Fruit fly (Drosophila melanogaster) whole organism, wandering third instar larva: ENCODE data around the gene UBL3.

Experiments used
- GATAd ChIP-seq: sonication (Bioruptor generic); optimal IDR thresholded peaks from 2 replicates; lab custom pipeline; 2016; ENCODE audit warnings: missing biosample characterization, missing genetic modification characterization
- Hr83 ChIP-seq: fragments of 200-300 bp; sonication (Bioruptor generic); optimal IDR thresholded peaks from 2 replicates; lab custom pipeline; 2016; ENCODE audit warnings: missing biosample characterization, mild to moderate bottlenecking, missing genetic modification characterization, moderate library complexity; ENCODE audit not compliant: poor library complexity, severe bottlenecking
- Myc ChIP-seq: fragments of >200 bp; optimal IDR thresholded peaks from 2 replicates; lab custom pipeline; 2017
- brk ChIP-seq: fragments of 200-800 bp; sonication (Bioruptor generic); optimal IDR thresholded peaks from 2 replicates; lab custom pipeline; 2016; ENCODE audit warnings: missing biosample characterization, mild to moderate bottlenecking, missing genetic modification characterization
- dmrt93B ChIP-seq: fragments of 200-800 bp; sonication (Bioruptor generic); optimal IDR thresholded peaks from 2 replicates; lab custom pipeline; 2018; ENCODE audit warnings: missing biosample characterization, mild to moderate bottlenecking, missing genetic modification characterization
- lola ChIP-seq: fragments of >200 bp; optimal IDR thresholded peaks from 2 replicates; lab custom pipeline; 2017; ENCODE audit warnings: missing biosample characterization, missing genetic modification characterization
- pan ChIP-seq: fragments of >200 bp; optimal IDR thresholded peaks from 2 replicates; lab custom pipeline; 2017
- usp ChIP-seq: fragments of >200 bp; optimal IDR thresholded peaks from 2 replicates; lab custom pipeline; 2017; ENCODE audit warnings: missing biosample characterization, missing genetic modification characterization

DNA sequence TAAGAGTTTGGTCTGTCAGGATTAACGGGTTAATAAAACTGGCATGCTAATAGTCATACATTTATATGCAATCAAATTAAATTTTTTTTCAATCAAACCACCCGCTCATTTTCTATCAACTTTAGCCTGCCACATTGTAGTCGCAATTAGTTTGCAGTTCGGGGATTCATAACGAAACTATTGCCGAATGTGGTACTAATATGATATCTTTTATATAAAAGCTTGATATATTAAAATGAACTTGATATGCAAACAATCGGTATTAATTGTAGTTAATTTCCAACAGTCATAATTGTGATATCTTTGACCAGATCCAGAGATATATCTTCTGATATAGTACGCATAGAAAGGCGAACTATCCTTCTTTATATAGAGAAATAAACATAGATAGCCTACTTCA lies 13.1 kb upstream of the UBL3 start:
- TF ChIP-seq pan (lab: Kevin White, UChicago) (no peak), lola (GFP tag; lab: Kevin White, UChicago) (no peak), GATAd (GFP tag; lab: Kevin White, UChicago) (no peak), usp (GFP tag; lab: Kevin White, UChicago) (no peak), dmrt93B (GFP tag; lab: Kevin White, UChicago) (no peak), Hr83 (no peak), Myc (lab: Kevin White, UChicago) (no peak), brk (GFP tag; lab: Kevin White, UChicago) (no peak)
